Worm (Caenorhabditis elegans) whole organism, midembryonic: ENCODE data around the gene taap-1.

Experiments
- cog-1 ChIP-seq: sonication (generic microtip); optimal IDR thresholded peaks from 2 replicates; lab custom pipeline; 2016; ENCODE audit warnings: missing genetic modification characterization, missing compliant biosample characterization
- flt-1 ChIP-seq: fragments of 200-800 bp; sonication (Bioruptor generic); IDR thresholded peaks from 2 replicates; pipeline ENCODE4 v1.3.6; 2022; ENCODE audit warnings: missing genetic modification characterization, missing compliant biosample characterization
- klf-2 ChIP-seq: fragments of 200-800 bp; sonication (Bioruptor generic); conservative IDR thresholded peaks from 2 replicates; pipeline ENCODE4 v1.3.6; 2022; ENCODE audit warnings: missing genetic modification reagents, missing genetic modification characterization, missing compliant biosample characterization
- med-1 ChIP-seq: sonication (generic microtip); optimal IDR thresholded peaks from 2 replicates; lab custom pipeline; 2017; ENCODE audit warnings: missing genetic modification characterization, mild to moderate bottlenecking, missing compliant biosample characterization, antibody characterized with exemption, missing genetic modification reagents; ENCODE audit not compliant: insufficient read depth
- ztf-29 ChIP-seq: fragments of 200-800 bp; sonication (Bioruptor generic); IDR thresholded peaks from 2 replicates; pipeline ENCODE4 v1.3.6; 2022; ENCODE audit warnings: missing genetic modification reagents, missing genetic modification characterization, missing compliant biosample characterization

ce11 chrII:8508956-8509355 lies 25.3 kb upstream of the taap-1 start, which contains the start of gene T13H5.1:
- no peak for TF ChIP-seq med-1
- no peak for TF ChIP-seq flt-1 (GFP tag; lab: Robert Waterston, UW)
- no peak for TF ChIP-seq ztf-29
- no peak for TF ChIP-seq klf-2 (GFP tag; lab: Robert Waterston, UW)
- no peak for TF ChIP-seq cog-1
